Worm (Caenorhabditis elegans) whole organism, L1 larva: ENCODE results near the gene F54F2.14.

ENCODE experiments used
- F16B12.6 ChIP-seq: fragments of 150-350 bp; optimal IDR thresholded peaks from 2 replicates; lab custom pipeline; 2014; ENCODE audit warnings: missing biosample characterization, missing genetic modification characterization
- Y116A8C.19 ChIP-seq: sonication (generic microtip); optimal IDR thresholded peaks from 2 replicates; lab custom pipeline; 2016; ENCODE audit warnings: missing compliant biosample characterization, missing genetic modification characterization, borderline replicate concordance
- aha-1 ChIP-seq: fragments of 150-350 bp; optimal IDR thresholded peaks from 2 replicates; lab custom pipeline; 2014; ENCODE audit warnings: missing biosample characterization, missing genetic modification characterization
- alr-1 ChIP-seq: fragments of 200-800 bp; sonication (Bioruptor generic); optimal IDR thresholded peaks from 2 replicates; lab custom pipeline; 2018; ENCODE audit warnings: borderline replicate concordance, mild to moderate bottlenecking, missing genetic modification characterization, missing compliant biosample characterization
- ceh-63 ChIP-seq: fragments of 200-800 bp; sonication (Bioruptor generic); optimal IDR thresholded peaks from 2 replicates; lab custom pipeline; 2018; ENCODE audit warnings: mild to moderate bottlenecking, missing genetic modification characterization, missing compliant biosample characterization
- ceh-8 ChIP-seq: fragments of 200-800 bp; sonication (Bioruptor generic); optimal IDR thresholded peaks from 2 replicates; lab custom pipeline; 2018; ENCODE audit warnings: mild to moderate bottlenecking, missing genetic modification characterization, moderate library complexity, missing compliant biosample characterization
- ceh-82 ChIP-seq, 3 experiments: fragments of 150-350 bp in 1 of 3; sonication (generic microtip) in 2 of 3; optimal IDR thresholded peaks; 2 replicates each; lab custom pipeline; 2014 to 2017; ENCODE audit warnings: missing biosample characterization in 3 of 3, missing genetic modification characterization in 3 of 3
- ceh-90 ChIP-seq: sonication (generic microtip); optimal IDR thresholded peaks from 2 replicates; lab custom pipeline; 2016; ENCODE audit warnings: missing genetic modification characterization, missing compliant biosample characterization
- ces-1 ChIP-seq: fragments of 150-350 bp; optimal IDR thresholded peaks from 2 replicates; lab custom pipeline; 2014; ENCODE audit warnings: missing biosample characterization, missing genetic modification reagents, missing genetic modification characterization
- dpl-1 ChIP-seq, 3 experiments: fragments of 150-350 bp in 2 of 3; sonication (generic microtip) in 1 of 3; optimal IDR thresholded peaks; 2 replicates each; lab custom pipeline; 2014 to 2017; ENCODE audit warnings: missing biosample characterization in 3 of 3, missing genetic modification characterization in 3 of 3, missing genetic modification reagents in 3 of 3
- dsc-1 ChIP-seq: sonication (generic microtip); optimal IDR thresholded peaks from 2 replicates; lab custom pipeline; 2016; ENCODE audit warnings: mild to moderate bottlenecking, missing genetic modification characterization, missing compliant biosample characterization
- efl-1 ChIP-seq, 4 experiments: fragments of 150-350 bp; optimal IDR thresholded peaks in 3 of 4; peaks in 1 of 4; 1 replicate in 1 of 4; 2 replicates in 3 of 4; lab custom pipeline; 2014; ENCODE audit warnings: missing biosample characterization in 2 of 4, missing genetic modification characterization in 2 of 4, missing genetic modification reagents in 2 of 4
- egl-13 ChIP-seq: sonication (generic microtip); optimal IDR thresholded peaks from 2 replicates; lab custom pipeline; 2016; ENCODE audit warnings: missing genotype, missing genetic modification reagents, missing genetic modification characterization, missing compliant biosample characterization
- egl-27 ChIP-seq, 2 experiments: fragments of 150-350 bp in 1 of 2; sonication (generic microtip); optimal IDR thresholded peaks; 3 replicates each; lab custom pipeline; 2017 to 2018; ENCODE audit warnings: missing biosample characterization in 2 of 2, missing genetic modification characterization in 2 of 2, missing genetic modification reagents in 2 of 2
- elt-3 ChIP-seq, 6 experiments: fragments of 150-350 bp in 1 of 6; sonication (generic microtip); optimal IDR thresholded peaks; 2 replicates each; lab custom pipeline; 2017 to 2018; ENCODE audit warnings: missing biosample characterization in 6 of 6, missing genetic modification characterization in 6 of 6, inconsistent platforms in 1 of 6
- ets-5 ChIP-seq: fragments of 200-800 bp; sonication (Bioruptor generic); IDR thresholded peaks from 2 replicates; pipeline ENCODE4 v1.3.6; 2022; ENCODE audit warnings: missing genetic modification characterization, missing compliant biosample characterization
- fkh-10 ChIP-seq: sonication (generic microtip); optimal IDR thresholded peaks from 2 replicates; lab custom pipeline; 2017; ENCODE audit warnings: missing biosample characterization, missing genetic modification reagents, missing genetic modification characterization
- fkh-8 ChIP-seq: sonication (generic microtip); optimal IDR thresholded peaks from 2 replicates; lab custom pipeline; 2016; ENCODE audit warnings: mild to moderate bottlenecking, missing genetic modification characterization, missing compliant biosample characterization
- grh-1 ChIP-seq: fragments of 200-800 bp; sonication (Bioruptor generic); IDR thresholded peaks from 2 replicates; pipeline ENCODE4 v1.3.6; 2022; ENCODE audit warnings: missing genetic modification reagents, missing genetic modification characterization, missing compliant biosample characterization
- hlh-4 ChIP-seq: sonication (generic microtip); optimal IDR thresholded peaks from 2 replicates; lab custom pipeline; 2016; ENCODE audit warnings: mild to moderate bottlenecking, missing genetic modification characterization, missing compliant biosample characterization
- hpl-2 ChIP-seq: fragments of 150-350 bp; optimal IDR thresholded peaks from 2 replicates; lab custom pipeline; 2014; ENCODE audit warnings: missing biosample characterization, missing genetic modification reagents, missing genetic modification characterization
- irx-1 ChIP-seq: sonication (generic microtip); optimal IDR thresholded peaks from 2 replicates; lab custom pipeline; 2016; ENCODE audit warnings: missing genetic modification characterization, missing compliant biosample characterization
- jun-1 ChIP-seq: fragments of 150-350 bp; optimal IDR thresholded peaks from 2 replicates; lab custom pipeline; 2014; ENCODE audit warnings: missing biosample characterization, missing genetic modification reagents, missing genetic modification characterization
- lin-13 ChIP-seq: fragments of 150-350 bp; optimal IDR thresholded peaks from 2 replicates; lab custom pipeline; 2014; ENCODE audit warnings: missing biosample characterization, missing genetic modification reagents, missing genetic modification characterization
- lin-14 ChIP-seq: fragments of 200-800 bp; sonication (Bioruptor generic); optimal IDR thresholded peaks from 2 replicates; lab custom pipeline; 2018; ENCODE audit warnings: mild to moderate bottlenecking, missing genetic modification characterization, moderate library complexity, missing compliant biosample characterization
- lin-15B ChIP-seq: fragments of 150-350 bp; sonication (generic microtip); optimal IDR thresholded peaks from 3 replicates; lab custom pipeline; 2014; ENCODE audit warnings: missing biosample characterization, missing genetic modification characterization
- lin-35 ChIP-seq, 2 experiments: fragments of 150-350 bp; optimal IDR thresholded peaks; 2 replicates each; lab custom pipeline; 2014; ENCODE audit warnings: missing biosample characterization in 2 of 2, missing genetic modification characterization in 2 of 2, missing genetic modification reagents in 2 of 2
- lin-39 ChIP-seq: fragments of 150-350 bp; optimal IDR thresholded peaks from 2 replicates; lab custom pipeline; 2014; ENCODE audit warnings: missing biosample characterization, missing genetic modification reagents, missing genetic modification characterization
- lir-3 ChIP-seq: sonication (generic microtip); optimal IDR thresholded peaks from 2 replicates; lab custom pipeline; 2016; ENCODE audit warnings: mild to moderate bottlenecking, missing genetic modification characterization, moderate library complexity, missing compliant biosample characterization; ENCODE audit not compliant: poor library complexity
- mdl-1 ChIP-seq, 2 experiments: fragments of 150-350 bp; optimal IDR thresholded peaks; 2 replicates each; lab custom pipeline; 2014 to 2017; ENCODE audit warnings: missing biosample characterization in 2 of 2, missing genetic modification characterization in 2 of 2, inconsistent platforms in 1 of 2
- mef-2 ChIP-seq: fragments of 150-350 bp; optimal IDR thresholded peaks from 2 replicates; lab custom pipeline; 2014; ENCODE audit warnings: missing biosample characterization, missing genetic modification characterization
- mep-1 ChIP-seq: fragments of 150-350 bp; optimal IDR thresholded peaks from 2 replicates; lab custom pipeline; 2014; ENCODE audit warnings: missing biosample characterization, missing genetic modification characterization
- nhr-11 ChIP-seq: fragments of 150-350 bp; optimal IDR thresholded peaks from 2 replicates; lab custom pipeline; 2014; ENCODE audit warnings: missing biosample characterization, missing genetic modification characterization
- nhr-12 ChIP-seq: sonication (generic microtip); optimal IDR thresholded peaks from 2 replicates; lab custom pipeline; 2017; ENCODE audit warnings: missing biosample characterization, missing genetic modification characterization
- nhr-20 ChIP-seq: sonication (generic microtip); optimal IDR thresholded peaks from 2 replicates; lab custom pipeline; 2016; ENCODE audit warnings: mild to moderate bottlenecking, missing genetic modification characterization, missing compliant biosample characterization
- nhr-237 ChIP-seq: fragments of 150-350 bp; optimal IDR thresholded peaks from 2 replicates; lab custom pipeline; 2014; ENCODE audit warnings: missing biosample characterization, missing genetic modification characterization
- nhr-28 ChIP-seq: fragments of 150-350 bp; optimal IDR thresholded peaks from 2 replicates; lab custom pipeline; 2014; ENCODE audit warnings: missing biosample characterization, missing genetic modification characterization
- nhr-71 ChIP-seq: sonication (generic microtip); optimal IDR thresholded peaks from 2 replicates; lab custom pipeline; 2016; ENCODE audit warnings: mild to moderate bottlenecking, missing genetic modification characterization, moderate library complexity, missing compliant biosample characterization
- nhr-76 ChIP-seq: sonication (generic microtip); optimal IDR thresholded peaks from 2 replicates; lab custom pipeline; 2017; ENCODE audit warnings: missing biosample characterization, missing genetic modification characterization
- nhr-77 ChIP-seq: fragments of 150-350 bp; optimal IDR thresholded peaks from 2 replicates; lab custom pipeline; 2014; ENCODE audit warnings: missing biosample characterization, missing genetic modification characterization
- nhr-84 ChIP-seq: sonication (generic microtip); optimal IDR thresholded peaks from 2 replicates; lab custom pipeline; 2017; ENCODE audit warnings: missing biosample characterization, missing genetic modification characterization
- nhr-85 ChIP-seq: sonication (generic microtip); peaks from one replicate; lab custom pipeline; 2016; ENCODE audit warnings: missing genetic modification characterization, inconsistent platforms, missing compliant biosample characterization
- nhr-90 ChIP-seq: sonication (generic microtip); optimal IDR thresholded peaks from 2 replicates; lab custom pipeline; 2016; ENCODE audit warnings: mild to moderate bottlenecking, missing genetic modification characterization, missing compliant biosample characterization; ENCODE audit not compliant: poor library complexity
- pqm-1 ChIP-seq: sonication (generic microtip); optimal IDR thresholded peaks from 3 replicates; lab custom pipeline; 2017; ENCODE audit warnings: missing biosample characterization, missing genetic modification characterization
- snpc-4 ChIP-seq: fragments of 150-350 bp; optimal IDR thresholded peaks from 2 replicates; lab custom pipeline; 2014; ENCODE audit warnings: missing biosample characterization, missing genetic modification characterization
- sup-37 ChIP-seq: fragments of 200-800 bp; sonication (Bioruptor generic); optimal IDR thresholded peaks from 2 replicates; lab custom pipeline; 2018; ENCODE audit warnings: mild to moderate bottlenecking, missing genetic modification characterization, missing compliant biosample characterization
- unc-86 ChIP-seq: sonication (generic microtip); optimal IDR thresholded peaks from 2 replicates; lab custom pipeline; 2016; ENCODE audit warnings: missing genetic modification characterization, missing compliant biosample characterization
- unc-98 ChIP-seq: fragments of 200-800 bp; sonication (Bioruptor generic); IDR thresholded peaks from 2 replicates; pipeline ENCODE4 v1.3.6; 2022; ENCODE audit warnings: missing genetic modification characterization, missing compliant biosample characterization
- ztf-4 ChIP-seq: fragments of 150-350 bp; optimal IDR thresholded peaks from 2 replicates; lab custom pipeline; 2014; ENCODE audit warnings: missing biosample characterization, missing genetic modification characterization

Gene F54F2.14

DNA sequence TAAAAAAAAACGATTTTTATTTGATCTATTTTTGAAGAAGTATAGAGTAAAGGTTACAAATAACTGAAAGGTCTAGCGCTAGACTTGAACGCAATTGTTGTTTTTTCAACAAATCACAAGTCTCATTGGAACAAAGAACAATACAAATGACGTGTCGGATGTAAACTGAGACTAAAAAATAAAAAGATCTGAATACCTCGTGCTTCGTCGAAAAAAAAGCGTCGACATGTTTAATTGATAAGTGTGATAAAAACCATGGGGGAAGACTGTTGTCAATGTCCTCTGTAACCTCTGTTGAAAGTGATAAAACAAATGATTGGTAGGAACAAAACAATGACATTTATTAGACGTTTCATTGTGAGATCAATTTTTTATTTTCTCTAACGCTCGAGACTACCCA is 8.6 kb upstream of the F54F2.14 start (continued):
- peak; percentile 68 for TF ChIP-seq nhr-20 (tag; lab: Kevin White, UChicago)
- peak; percentile 56 for TF ChIP-seq nhr-85 (tag; lab: Kevin White, UChicago)
- no peak for TF ChIP-seq nhr-28
- TF ChIP-seq nhr-11 (tag; lab: Kevin White, UChicago) = no peak
- TF ChIP-seq efl-1 (optimal IDR thresholded peaks at IDR 0.05; lab: Kevin White, UChicago) = no peak
- TF ChIP-seq efl-1 (GFP tag; optimal IDR thresholded peaks at IDR 0.05 in 1 of 2; lab: Kevin White, UChicago) = peak in 1 of 2 experiments; percentile 19
- no peak for TF ChIP-seq hpl-2 (GFP tag; lab: Kevin White, UChicago)
- TF ChIP-seq nhr-237 (tag; lab: Kevin White, UChicago) = no peak
- TF ChIP-seq alr-1 (tag; lab: Kevin White, UChicago) = no peak
- peak in 1 of 6 experiments; percentile 77 for TF ChIP-seq elt-3 (tag; optimal IDR thresholded peaks at IDR 0.05; lab: Kevin White, UChicago)
- no peak for TF ChIP-seq lin-39 (tag; lab: Kevin White, UChicago)
- peak; percentile 2 for TF ChIP-seq nhr-90 (tag; lab: Kevin White, UChicago)

DNA sequence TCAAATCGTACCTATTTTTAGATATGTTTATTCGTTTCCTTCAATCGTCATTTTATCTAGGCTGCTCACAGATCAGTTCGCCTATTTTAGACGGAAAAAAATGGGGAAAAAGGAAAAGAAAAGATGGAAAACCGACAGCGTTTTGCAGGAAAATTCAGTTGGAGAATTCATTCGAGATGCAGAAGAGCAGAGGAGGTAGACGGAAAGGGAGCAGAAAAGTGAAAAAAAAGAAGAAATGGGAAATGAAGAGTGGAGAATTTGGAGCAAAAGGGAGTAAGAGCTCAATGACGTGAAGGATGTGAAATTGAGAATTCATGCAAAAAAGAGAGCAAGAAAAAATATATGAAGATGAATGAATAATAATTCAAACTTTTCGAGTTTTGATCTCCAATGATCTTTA is 6.8 kb upstream of the F54F2.14 start:
- TF ChIP-seq unc-86 = peak; percentile 31
- TF ChIP-seq fkh-10 (GFP tag; lab: Kevin White, UChicago) = peak; percentile 52
- no peak for TF ChIP-seq fkh-8 (tag; lab: Kevin White, UChicago)
- TF ChIP-seq mdl-1 (tag; optimal IDR thresholded peaks at IDR 0.05; lab: Kevin White, UChicago) = no peak
- no peak for TF ChIP-seq pqm-1 (tag; lab: Kevin White, UChicago)
- no peak for TF ChIP-seq jun-1 (tag; lab: Kevin White, UChicago)
- TF ChIP-seq dpl-1 (GFP tag; optimal IDR thresholded peaks at IDR 0.05; lab: Kevin White, UChicago) = no peak
- no peak for TF ChIP-seq lin-35 (GFP tag; optimal IDR thresholded peaks at IDR 0.05; lab: Kevin White, UChicago)
- TF ChIP-seq mef-2 = no peak
- TF ChIP-seq nhr-77 = no peak
- no peak for TF ChIP-seq snpc-4 (tag; lab: Kevin White, UChicago)
- TF ChIP-seq mep-1 (tag; lab: Kevin White, UChicago) = no peak
- peak; percentile 42 for TF ChIP-seq nhr-71 (tag; lab: Kevin White, UChicago)
- TF ChIP-seq egl-13 = peak; percentile 41
- peak in 1 of 3 experiments; percentile 8 for TF ChIP-seq ceh-82 (tag; optimal IDR thresholded peaks at IDR 0.05; lab: Kevin White, UChicago)
- no peak for TF ChIP-seq nhr-84
- TF ChIP-seq nhr-11 (tag; lab: Kevin White, UChicago) = no peak
- peak; percentile 70 for TF ChIP-seq lin-14 (GFP tag; lab: Kevin White, UChicago)

DNA sequence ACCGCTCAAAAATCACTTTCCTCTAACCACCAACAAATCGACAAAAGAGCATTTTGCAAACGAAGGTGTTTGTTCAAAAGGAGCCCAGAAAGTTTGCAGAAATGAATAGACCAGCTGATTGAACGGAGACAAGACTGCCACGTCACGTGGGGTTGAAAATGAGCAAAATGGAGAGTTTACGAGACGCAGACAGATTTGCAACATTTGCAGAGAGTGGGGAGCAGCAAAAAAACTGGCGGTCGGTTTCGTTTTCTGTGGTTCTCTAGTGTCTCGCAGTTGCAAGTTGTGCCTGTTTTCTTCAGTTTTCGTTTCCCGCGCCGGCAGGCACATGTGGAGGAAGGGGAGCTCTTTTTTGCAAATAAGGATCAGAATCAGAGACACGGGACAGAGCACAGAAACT is 5.9 kb upstream of the F54F2.14 start:
- peak; percentile 42 for TF ChIP-seq lin-13
- TF ChIP-seq egl-27 (tag; optimal IDR thresholded peaks at IDR 0.05; lab: Kevin White, UChicago) = no peak
- TF ChIP-seq ceh-82 (tag; optimal IDR thresholded peaks at IDR 0.05; lab: Kevin White, UChicago) = peak in 2 of 3 experiments; percentile 16 to 54
- TF ChIP-seq lin-15B (tag; lab: Kevin White, UChicago) = no peak
- TF ChIP-seq ceh-90 (tag; lab: Kevin White, UChicago) = no peak
- TF ChIP-seq unc-86 = no peak
- no peak for TF ChIP-seq ceh-8 (GFP tag; lab: Kevin White, UChicago)
- no peak for TF ChIP-seq ceh-63 (GFP tag; lab: Kevin White, UChicago)
- TF ChIP-seq ztf-4 (tag; lab: Kevin White, UChicago) = no peak
- peak; percentile 54 for TF ChIP-seq irx-1 (tag; lab: Kevin White, UChicago)
- no peak for TF ChIP-seq nhr-76 (tag; lab: Kevin White, UChicago)
- TF ChIP-seq Y116A8C.19 (tag; lab: Kevin White, UChicago) = no peak
- TF ChIP-seq grh-1 (GFP tag; lab: Robert Waterston, UW) = no peak
- peak; percentile 20 for TF ChIP-seq nhr-11 (tag; lab: Kevin White, UChicago)
- TF ChIP-seq lin-14 (GFP tag; lab: Kevin White, UChicago) = peak; percentile 91
- no peak for TF ChIP-seq mef-2
- TF ChIP-seq lir-3 = no peak
- TF ChIP-seq snpc-4 (tag; lab: Kevin White, UChicago) = peak; percentile 0
- TF ChIP-seq unc-98 (GFP tag; lab: Robert Waterston, UW) = 0 out of 2 replicates have a peak, but pooled peaks have one; percentile 36
- TF ChIP-seq nhr-12 (tag; lab: Kevin White, UChicago) = no peak
- TF ChIP-seq aha-1 (tag; lab: Kevin White, UChicago) = no peak
- TF ChIP-seq hlh-4 (tag; lab: Kevin White, UChicago) = no peak
- peak; percentile 51 for TF ChIP-seq dsc-1 (tag; lab: Kevin White, UChicago)
- TF ChIP-seq ces-1 = no peak
- TF ChIP-seq F16B12.6 (tag; lab: Kevin White, UChicago) = no peak
- TF ChIP-seq sup-37 = peak; percentile 26
- TF ChIP-seq ets-5 (GFP tag; lab: Robert Waterston, UW) = no peak
